Fruit fly (Drosophila melanogaster) whole organism, wandering third instar larva: ENCODE measurements around the gene CG13074.

ENCODE experiments used
- Abd-B ChIP-seq: fragments of >200 bp; optimal IDR thresholded peaks from 2 replicates; lab custom pipeline; 2017; ENCODE audit warnings: missing biosample characterization, missing genetic modification characterization
- CG32264 ChIP-seq: fragments of 200-800 bp; sonication (Bioruptor generic); optimal IDR thresholded peaks from 2 replicates; lab custom pipeline; 2016; ENCODE audit warnings: missing biosample characterization, missing genetic modification characterization
- CG9705 ChIP-seq: fragments of 200-800 bp; sonication (Bioruptor generic); optimal IDR thresholded peaks from 2 replicates; lab custom pipeline; 2018; ENCODE audit warnings: missing biosample characterization, mild to moderate bottlenecking, missing genetic modification characterization
- CrebA ChIP-seq: fragments of 200-800 bp; sonication (Bioruptor generic); optimal IDR thresholded peaks from 2 replicates; lab custom pipeline; 2016; ENCODE audit warnings: missing biosample characterization, mild to moderate bottlenecking, missing genetic modification characterization, borderline replicate concordance
- Dfd ChIP-seq: fragments of >200 bp; optimal IDR thresholded peaks from 2 replicates; lab custom pipeline; 2017; ENCODE audit warnings: missing biosample characterization, missing genetic modification characterization
- Dif ChIP-seq: fragments of 200-275, 200-300 bp; sonication (Bioruptor generic); optimal IDR thresholded peaks from 2 replicates; lab custom pipeline; 2018; ENCODE audit warnings: missing biosample characterization, missing genetic modification characterization; ENCODE audit not compliant: partially characterized antibody
- GATAd ChIP-seq: sonication (Bioruptor generic); optimal IDR thresholded peaks from 2 replicates; lab custom pipeline; 2016; ENCODE audit warnings: missing biosample characterization, missing genetic modification characterization
- HLH106 ChIP-seq: fragments of 200-800 bp; optimal IDR thresholded peaks from 3 replicates; lab custom pipeline; 2019; ENCODE audit warnings: missing biosample characterization, mild to moderate bottlenecking, missing genetic modification characterization, moderate library complexity
- Hnf4 ChIP-seq: fragments of 200-800 bp; sonication (Bioruptor generic); optimal IDR thresholded peaks from 2 replicates; lab custom pipeline; 2016; ENCODE audit warnings: missing biosample characterization, mild to moderate bottlenecking, missing genetic modification characterization
- Hr78 ChIP-seq: fragments of >200 bp; optimal IDR thresholded peaks from 2 replicates; lab custom pipeline; 2017; ENCODE audit warnings: missing biosample characterization, missing genetic modification characterization
- Hr83 ChIP-seq: fragments of 200-300 bp; sonication (Bioruptor generic); optimal IDR thresholded peaks from 2 replicates; lab custom pipeline; 2016; ENCODE audit warnings: missing biosample characterization, mild to moderate bottlenecking, missing genetic modification characterization, moderate library complexity; ENCODE audit not compliant: poor library complexity, severe bottlenecking
- Jra ChIP-seq: sonication (Bioruptor generic); optimal IDR thresholded peaks from 2 replicates; lab custom pipeline; 2016; ENCODE audit warnings: missing biosample characterization, missing genetic modification characterization
- Mio ChIP-seq: sonication (Bioruptor generic); optimal IDR thresholded peaks from 2 replicates; lab custom pipeline; 2016; ENCODE audit warnings: missing biosample characterization, missing genetic modification characterization
- Myc ChIP-seq: fragments of >200 bp; optimal IDR thresholded peaks from 2 replicates; lab custom pipeline; 2017
- N ChIP-seq: fragments of >200 bp; optimal IDR thresholded peaks from 2 replicates; lab custom pipeline; 2018; ENCODE audit warnings: missing biosample characterization, missing external identifiers, missing genetic modification characterization
- OdsH ChIP-seq: fragments of 200-800 bp; sonication (Bioruptor generic); optimal IDR thresholded peaks from 2 replicates; lab custom pipeline; 2016; ENCODE audit warnings: missing biosample characterization, mild to moderate bottlenecking, missing genetic modification characterization
- Rel ChIP-seq, 2 experiments: fragments of 200-800 bp; sonication (Bioruptor generic) in 1 of 2; optimal IDR thresholded peaks; 2 replicates in 1 of 2; 3 replicates in 1 of 2; lab custom pipeline; 2016 to 2019; ENCODE audit warnings: mild to moderate bottlenecking in 2 of 2, missing biosample characterization in 2 of 2, missing genetic modification characterization in 2 of 2, moderate library complexity in 1 of 2
- Sp1 ChIP-seq: fragments of 200-800 bp; sonication (Bioruptor generic); optimal IDR thresholded peaks from 3 replicates; lab custom pipeline; 2019; ENCODE audit warnings: missing biosample characterization, mild to moderate bottlenecking, missing genetic modification characterization, moderate library complexity
- Vsx2 ChIP-seq: fragments of 200-300, 225-300 bp; sonication (Bioruptor generic); optimal IDR thresholded peaks from 2 replicates; lab custom pipeline; 2018; ENCODE audit warnings: missing biosample characterization, missing genetic modification characterization; ENCODE audit not compliant: partially characterized antibody
- br ChIP-seq: fragments of 200-800 bp; sonication (Bioruptor generic); optimal IDR thresholded peaks from 2 replicates; lab custom pipeline; 2016; ENCODE audit warnings: missing biosample characterization, missing genetic modification characterization
- brk ChIP-seq: fragments of 200-800 bp; sonication (Bioruptor generic); optimal IDR thresholded peaks from 2 replicates; lab custom pipeline; 2016; ENCODE audit warnings: missing biosample characterization, mild to moderate bottlenecking, missing genetic modification characterization
- dl ChIP-seq, 2 experiments: fragments of 175-275, 200-275 bp in 1 of 2; fragments of 200-275 bp in 1 of 2; sonication (Bioruptor generic); optimal IDR thresholded peaks; lab custom pipeline; 2018; ENCODE audit warnings: mild to moderate bottlenecking in 2 of 2, missing biosample characterization in 2 of 2, missing genetic modification characterization in 2 of 2, moderate library complexity in 2 of 2; ENCODE audit not compliant: partially characterized antibody in 2 of 2, insufficient read depth in 1 of 2
- dmrt93B ChIP-seq: fragments of 200-800 bp; sonication (Bioruptor generic); optimal IDR thresholded peaks from 2 replicates; lab custom pipeline; 2018; ENCODE audit warnings: missing biosample characterization, mild to moderate bottlenecking, missing genetic modification characterization
- dsf ChIP-seq: sonication (Bioruptor generic); optimal IDR thresholded peaks from 2 replicates; lab custom pipeline; 2016; ENCODE audit warnings: missing biosample characterization, missing genetic modification characterization, borderline replicate concordance
- ey ChIP-seq: fragments of 200-800 bp; sonication (Bioruptor generic); optimal IDR thresholded peaks from 2 replicates; lab custom pipeline; 2016; ENCODE audit warnings: missing biosample characterization, missing genetic modification characterization
- foxo ChIP-seq, 2 experiments: fragments of 200-800 bp; sonication (Bioruptor generic); optimal IDR thresholded peaks; 2 replicates in 1 of 2; 3 replicates in 1 of 2; lab custom pipeline; 2016 to 2017; ENCODE audit warnings: missing biosample characterization in 2 of 2, missing genetic modification characterization in 2 of 2
- fru ChIP-seq: fragments of 200-800 bp; sonication (Bioruptor generic); optimal IDR thresholded peaks from 3 replicates; lab custom pipeline; 2016; ENCODE audit warnings: missing biosample characterization, mild to moderate bottlenecking, missing genetic modification characterization
- h ChIP-seq: fragments of 200-800 bp; sonication (Bioruptor generic); optimal IDR thresholded peaks from 3 replicates; lab custom pipeline; 2016; ENCODE audit warnings: missing biosample characterization, mild to moderate bottlenecking, missing genetic modification characterization
- jim ChIP-seq: fragments of 175-275, 200-325 bp; sonication (Bioruptor generic); optimal IDR thresholded peaks from 2 replicates; lab custom pipeline; 2016; ENCODE audit warnings: missing biosample characterization, mild to moderate bottlenecking, missing genetic modification characterization
- lola ChIP-seq: fragments of >200 bp; optimal IDR thresholded peaks from 2 replicates; lab custom pipeline; 2017; ENCODE audit warnings: missing biosample characterization, missing genetic modification characterization
- pan ChIP-seq: fragments of >200 bp; optimal IDR thresholded peaks from 2 replicates; lab custom pipeline; 2017
- psq ChIP-seq: fragments of 200-800 bp; sonication (Bioruptor generic); optimal IDR thresholded peaks from 3 replicates; lab custom pipeline; 2017; ENCODE audit warnings: missing biosample characterization, mild to moderate bottlenecking, missing genetic modification characterization, moderate library complexity
- rgr ChIP-seq: fragments of 200-800 bp; sonication (Bioruptor generic); optimal IDR thresholded peaks from 3 replicates; lab custom pipeline; 2016; ENCODE audit warnings: missing biosample characterization, mild to moderate bottlenecking, missing genetic modification characterization
- sage ChIP-seq: fragments of 200-800 bp; sonication (Bioruptor generic); optimal IDR thresholded peaks from 2 replicates; lab custom pipeline; 2016; ENCODE audit warnings: missing biosample characterization, mild to moderate bottlenecking, missing genetic modification characterization
- sv ChIP-seq: fragments of 200-800 bp; sonication (Bioruptor generic); optimal IDR thresholded peaks from 3 replicates; lab custom pipeline; 2016; ENCODE audit warnings: missing biosample characterization, missing genetic modification characterization
- tai ChIP-seq: sonication (Bioruptor generic); optimal IDR thresholded peaks from 2 replicates; lab custom pipeline; 2016; ENCODE audit warnings: missing biosample characterization, missing genetic modification characterization
- usp ChIP-seq: fragments of >200 bp; optimal IDR thresholded peaks from 2 replicates; lab custom pipeline; 2017; ENCODE audit warnings: missing biosample characterization, missing genetic modification characterization
- woc ChIP-seq: sonication (Bioruptor generic); optimal IDR thresholded peaks from 2 replicates; lab custom pipeline; 2016; ENCODE audit warnings: missing biosample characterization, mild to moderate bottlenecking, missing genetic modification characterization

Gene CG13074

DNA sequence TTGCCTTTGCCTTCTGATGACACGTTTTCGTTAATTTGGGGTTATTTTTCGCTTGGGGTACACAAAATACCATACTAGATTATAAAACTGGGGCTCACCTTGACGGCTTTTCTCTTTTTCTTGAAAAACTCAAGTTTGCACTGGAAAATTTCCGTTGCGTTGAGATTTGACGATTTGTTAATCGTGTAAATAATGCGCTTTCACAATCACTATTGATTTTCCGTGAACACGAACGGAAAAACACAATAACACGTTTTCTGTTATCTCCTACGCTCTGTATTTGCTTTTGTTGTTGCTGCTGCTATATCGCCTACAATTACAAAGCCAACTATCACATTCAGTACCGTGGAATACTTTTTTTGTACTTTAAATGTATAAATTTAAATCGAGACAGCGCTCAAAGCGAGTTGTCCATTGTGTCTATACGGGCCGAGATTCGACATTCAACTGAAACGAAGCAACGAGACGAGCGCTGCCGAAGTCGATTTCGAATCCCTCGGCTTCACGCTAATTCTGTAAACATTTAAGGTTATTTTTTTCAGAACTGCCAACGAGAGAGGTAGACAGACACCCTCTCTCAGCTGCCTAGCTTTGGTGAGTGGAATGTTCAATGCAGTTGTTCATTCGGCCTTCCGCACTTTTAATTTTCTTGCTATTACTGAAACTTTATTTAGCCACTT is 50.8 kb downstream of the CG13074 start (continued):
- TF ChIP-seq Abd-B (GFP tag; lab: Kevin White, UChicago) (no peak), dsf (GFP tag; lab: Kevin White, UChicago) (no peak), dl (GFP tag; optimal IDR thresholded peaks at IDR 0.05; lab: Kevin White, UChicago; ENCODE audit: insufficient read depth in 1 of 2, partially characterized antibody in 2 of 2) (peak in 1 of 2 experiments; percentile 67)

DNA sequence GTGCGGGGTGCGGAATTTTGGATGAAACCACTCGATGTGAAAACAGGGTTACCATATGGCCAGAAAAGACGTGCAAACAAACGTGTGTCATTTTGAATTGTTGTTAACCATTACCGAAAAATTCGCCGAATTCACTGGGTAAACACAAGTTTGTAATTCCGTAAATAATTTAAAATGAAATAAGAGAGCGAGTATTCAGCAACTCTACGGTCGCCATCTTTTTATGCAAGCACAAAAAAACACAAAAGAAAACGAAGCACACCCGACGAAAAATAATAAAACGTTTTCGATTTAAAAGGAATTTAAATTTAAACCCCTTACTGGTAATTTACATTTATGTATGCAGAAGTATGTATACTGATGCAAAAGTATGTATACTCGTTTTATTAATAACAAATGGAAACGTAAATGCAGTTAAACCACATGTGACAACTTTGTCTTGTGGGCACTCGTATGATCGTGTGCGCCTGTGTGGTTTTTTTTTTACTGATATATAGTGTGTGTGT is 51.4 kb downstream of the CG13074 start:
- peak; percentile 98 for TF ChIP-seq rgr (GFP tag; lab: Kevin White, UChicago)
- no peak for TF ChIP-seq Hr78
- TF ChIP-seq woc (GFP tag; lab: Kevin White, UChicago), result peak; percentile 99
- TF ChIP-seq Myc (lab: Kevin White, UChicago), result no peak
- TF ChIP-seq HLH106 (tag; lab: Kevin White, UChicago), result peak; percentile 96
- TF ChIP-seq Abd-B (GFP tag; lab: Kevin White, UChicago), result no peak
- TF ChIP-seq CG32264 (GFP tag; lab: Kevin White, UChicago), result peak; percentile 95
- TF ChIP-seq Hnf4 (GFP tag; lab: Kevin White, UChicago), result peak; percentile 95
- no peak for TF ChIP-seq N (GFP tag; lab: Kevin White, UChicago)
- peak; percentile 94 for TF ChIP-seq Rel (GFP tag; optimal IDR thresholded peaks at IDR 0.05; lab: Kevin White, UChicago)
- TF ChIP-seq Rel (tag; optimal IDR thresholded peaks at IDR 0.05; lab: Kevin White, UChicago), result peak; percentile 94
- peak; percentile 90 for TF ChIP-seq dsf (GFP tag; lab: Kevin White, UChicago)
- peak; percentile 96 for TF ChIP-seq CrebA (GFP tag; lab: Kevin White, UChicago)
- peak; percentile 69 for TF ChIP-seq Hr83 (GFP tag; lab: Kevin White, UChicago)
- peak; percentile 90 for TF ChIP-seq tai (GFP tag; lab: Kevin White, UChicago)
- peak; percentile 97 for TF ChIP-seq fru (GFP tag; lab: Kevin White, UChicago)
- TF ChIP-seq sv (GFP tag; lab: Kevin White, UChicago), result peak; percentile 95
- no peak for TF ChIP-seq pan
- peak; percentile 82 for TF ChIP-seq Mio
- no peak for TF ChIP-seq Dfd (GFP tag; lab: Kevin White, UChicago)
- TF ChIP-seq dl (GFP tag; optimal IDR thresholded peaks at IDR 0.05; lab: Kevin White, UChicago; ENCODE audit: insufficient read depth in 1 of 2, partially characterized antibody in 2 of 2), result no peak
- TF ChIP-seq br, result peak; percentile 98
- TF ChIP-seq Dif (GFP tag; lab: Kevin White, UChicago), result no peak
- TF ChIP-seq jim (GFP tag; lab: Kevin White, UChicago), result peak; percentile 2
- TF ChIP-seq h (GFP tag; lab: Kevin White, UChicago), result peak; percentile 98
- peak; percentile 71 for TF ChIP-seq dmrt93B
- peak; percentile 50 for TF ChIP-seq GATAd (GFP tag; lab: Kevin White, UChicago)
- TF ChIP-seq foxo (GFP tag; optimal IDR thresholded peaks at IDR 0.05; lab: Kevin White, UChicago), result peak; percentile 88 to 97
- peak; percentile 91 for TF ChIP-seq Jra (GFP tag; lab: Kevin White, UChicago)
- peak; percentile 87 for TF ChIP-seq CG9705 (GFP tag; lab: Kevin White, UChicago)
- TF ChIP-seq Vsx2 (GFP tag; lab: Kevin White, UChicago), result no peak
- peak; percentile 97 for TF ChIP-seq ey
- peak; percentile 94 for TF ChIP-seq sage (GFP tag; lab: Kevin White, UChicago)
- TF ChIP-seq OdsH, result peak; percentile 97
- peak; percentile 98 for TF ChIP-seq brk
- peak; percentile 95 for TF ChIP-seq psq (GFP tag; lab: Kevin White, UChicago)
- no peak for TF ChIP-seq lola (GFP tag; lab: Kevin White, UChicago)
- no peak for TF ChIP-seq usp (GFP tag; lab: Kevin White, UChicago)
- peak; percentile 97 for TF ChIP-seq Sp1 (GFP tag; lab: Kevin White, UChicago)
